Worm (Caenorhabditis elegans): ENCODE measurements around the gene H12D21.5.

H12D21.5 gene

DNA sequence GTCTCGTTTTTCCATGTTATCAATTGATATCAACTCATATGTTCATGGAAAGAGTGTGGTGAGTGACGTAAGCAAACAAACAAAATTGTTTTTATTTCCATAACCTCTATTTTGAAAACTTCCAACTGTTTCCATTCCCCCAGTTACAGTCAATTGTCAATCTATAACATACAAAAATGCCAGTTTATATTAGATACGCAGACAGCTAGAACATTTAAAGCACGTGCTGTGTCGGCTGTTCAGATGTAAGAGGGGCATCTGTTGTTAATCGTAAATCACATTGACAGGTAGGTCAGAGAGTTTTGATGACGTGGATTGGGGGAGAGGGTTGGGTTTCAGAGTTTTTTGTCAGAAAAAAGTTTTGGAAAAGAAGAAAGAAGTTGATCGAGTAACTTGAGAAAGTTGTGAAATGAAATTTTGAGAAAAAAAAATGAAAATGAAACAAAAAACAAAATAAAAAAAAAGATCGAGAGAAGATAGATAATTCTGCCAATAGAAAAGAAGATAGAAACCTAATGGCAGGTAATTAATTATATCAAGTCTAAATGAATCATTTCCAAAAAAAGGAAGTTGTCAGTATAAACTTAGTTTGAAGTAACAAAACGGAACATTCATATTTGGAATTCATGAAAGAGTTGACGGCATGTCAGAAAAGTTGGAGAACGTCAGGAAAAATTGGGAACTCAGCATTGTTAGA is 45.1 kb upstream of the H12D21.5 start (continued):
- TF ChIP-seq tbx-2 (tag; optimal IDR thresholded peaks at IDR 0.05), result peak; percentile 61
- peak; percentile 81 for TF ChIP-seq mep-1 (tag; optimal IDR thresholded peaks at IDR 0.05)
- TF ChIP-seq lin-15B (tag; optimal IDR thresholded peaks at IDR 0.05), result no peak
- peak; percentile 38 for TF ChIP-seq ztf-4 (tag; optimal IDR thresholded peaks at IDR 0.05)
- TF ChIP-seq nhr-85 (tag), result peak; percentile 97
- no peak for TF ChIP-seq zag-1 (tag; optimal IDR thresholded peaks at IDR 0.05)
- TF ChIP-seq nhr-237 (tag; optimal IDR thresholded peaks at IDR 0.05), result no peak
- TF ChIP-seq unc-62 (GFP tag; optimal IDR thresholded peaks at IDR 0.05), result no peak
- peak; percentile 71 for TF ChIP-seq xbp-1 (tag; optimal IDR thresholded peaks at IDR 0.05)

DNA sequence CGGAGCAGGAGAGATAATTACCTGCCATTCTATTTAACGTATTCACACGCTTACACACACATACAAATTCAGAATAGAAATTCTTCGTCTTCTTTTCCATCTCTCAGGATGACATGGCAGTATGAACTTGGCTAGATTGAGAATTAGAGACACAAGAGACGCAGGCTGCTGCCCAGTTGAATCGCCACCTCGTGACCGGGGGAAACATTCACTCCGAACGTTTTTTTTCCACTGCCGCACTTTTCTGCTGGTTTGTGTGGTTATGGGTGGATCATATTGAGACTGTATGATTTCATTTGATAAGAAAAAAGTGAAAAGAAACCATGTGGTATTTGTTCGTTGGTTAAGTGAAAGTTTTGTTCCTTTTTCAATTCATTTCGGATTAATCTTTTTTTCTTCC is 44.2 kb upstream of the H12D21.5 start:
- TF ChIP-seq mab-9 (GFP tag; IDR thresholded peaks at IDR 0.05) (no peak), irx-1 (tag; optimal IDR thresholded peaks at IDR 0.05) (peak; percentile 6), ets-5 (GFP tag; IDR thresholded peaks at IDR 0.05) (no peak), swsn-7 (tag; optimal IDR thresholded peaks at IDR 0.05) (peak; percentile 17), ztf-4 (tag; optimal IDR thresholded peaks at IDR 0.05) (no peak), nhr-90 (tag; optimal IDR thresholded peaks at IDR 0.05; ENCODE audit: poor library complexity) (peak; percentile 57), hlh-17 (GFP tag; optimal IDR thresholded peaks at IDR 0.05; ENCODE audit: borderline replicate concordance) (no peak), efl-3 (GFP tag; optimal IDR thresholded peaks at IDR 0.05) (no peak), egl-13 (tag; optimal IDR thresholded peaks at IDR 0.05) (peak; percentile 2), xbp-1 (tag; optimal IDR thresholded peaks at IDR 0.05) (peak; percentile 10), nhr-28 (tag; optimal IDR thresholded peaks at IDR 0.05) (no peak), elt-3 (tag; optimal IDR thresholded peaks at IDR 0.05) (peak in 3 of 6 experiments; percentile 1 to 98 (median 83)), grh-1 (GFP tag; IDR thresholded peaks at IDR 0.05) (no peak), C04F5.9 (tag; optimal IDR thresholded peaks at IDR 0.05) (no peak), zip-4 (GFP tag; optimal IDR thresholded peaks at IDR 0.05) (no peak), nhr-84 (tag; optimal IDR thresholded peaks at IDR 0.05) (no peak), lin-15B (tag; optimal IDR thresholded peaks at IDR 0.05) (no peak), ceh-90 (tag; optimal IDR thresholded peaks at IDR 0.05) (no peak), mep-1 (tag; optimal IDR thresholded peaks at IDR 0.05) (peak; percentile 68), alr-1 (tag; optimal IDR thresholded peaks at IDR 0.05; ENCODE audit: borderline replicate concordance) (no peak), snpc-4 (tag; optimal IDR thresholded peaks at IDR 0.05) (peak; percentile 23), ces-1 (GFP tag; optimal IDR thresholded peaks at IDR 0.05) (no peak), blmp-1 (tag; optimal IDR thresholded peaks at IDR 0.05) (peak; percentile 99), unc-98 (GFP tag; IDR thresholded peaks at IDR 0.05) (no peak), ceh-63 (GFP tag; optimal IDR thresholded peaks at IDR 0.05) (no peak), nhr-71 (tag; optimal IDR thresholded peaks at IDR 0.05) (peak; percentile 79), dpl-1 (GFP tag; optimal IDR thresholded peaks at IDR 0.05) (peak; percentile 12 to 50 (median 40)), aha-1 (tag; optimal IDR thresholded peaks at IDR 0.05) (no peak), aly-2 (tag; optimal IDR thresholded peaks at IDR 0.05) (no peak), F16B12.6 (tag; optimal IDR thresholded peaks at IDR 0.05) (no peak), nhr-47 (tag; optimal IDR thresholded peaks at IDR 0.05) (peak; percentile 60), snu-23 (GFP tag; optimal IDR thresholded peaks at IDR 0.05) (peak; percentile 76), pag-3 (tag; optimal IDR thresholded peaks at IDR 0.05; ENCODE audit: borderline replicate concordance, insufficient read depth) (peak; percentile 78), sup-37 (GFP tag; optimal IDR thresholded peaks at IDR 0.05) (no peak), unc-130 (tag; optimal IDR thresholded peaks at IDR 0.05) (peak; percentile 73), jun-1 (tag; optimal IDR thresholded peaks at IDR 0.05) (peak; percentile 32), lin-35 (GFP tag; optimal IDR thresholded peaks at IDR 0.05) (peak; percentile 51 to 79), sptf-1 (tag; optimal IDR thresholded peaks at IDR 0.05) (no peak), Y116A8C.19 (tag; optimal IDR thresholded peaks at IDR 0.05; ENCODE audit: borderline replicate concordance) (no peak), vab-15 (tag; optimal IDR thresholded peaks at IDR 0.05) (peak; percentile 55), lsy-2 (tag; optimal IDR thresholded peaks at IDR 0.05) (peak; percentile 49 to 72), unc-30 (tag; optimal IDR thresholded peaks at IDR 0.05) (no peak), lin-13 (GFP tag; optimal IDR thresholded peaks at IDR 0.05) (peak; percentile 61), hpl-2 (GFP tag; optimal IDR thresholded peaks at IDR 0.05) (peak; percentile 12), nhr-11 (tag; optimal IDR thresholded peaks at IDR 0.05) (peak; percentile 27)

All from whole organism, L1 larva.